Fruit fly (Drosophila melanogaster) whole organism, embryonic: ENCODE results near the gene Pa1.

Experiments
- run ChIP-seq: fragments of 200-800 bp; sonication (Bioruptor generic); optimal IDR thresholded peaks from 3 replicates; lab custom pipeline; 2018; ENCODE audit warnings: missing biosample characterization, mild to moderate bottlenecking, missing genetic modification characterization
- tna ChIP-seq: fragments of 200-800 bp; sonication (Bioruptor generic); IDR thresholded peaks from 2 replicates; pipeline ENCODE4 v1.3.6; 2022; ENCODE audit warnings: missing biosample characterization, missing genetic modification characterization; ENCODE audit not compliant: partially characterized antibody

DNA sequence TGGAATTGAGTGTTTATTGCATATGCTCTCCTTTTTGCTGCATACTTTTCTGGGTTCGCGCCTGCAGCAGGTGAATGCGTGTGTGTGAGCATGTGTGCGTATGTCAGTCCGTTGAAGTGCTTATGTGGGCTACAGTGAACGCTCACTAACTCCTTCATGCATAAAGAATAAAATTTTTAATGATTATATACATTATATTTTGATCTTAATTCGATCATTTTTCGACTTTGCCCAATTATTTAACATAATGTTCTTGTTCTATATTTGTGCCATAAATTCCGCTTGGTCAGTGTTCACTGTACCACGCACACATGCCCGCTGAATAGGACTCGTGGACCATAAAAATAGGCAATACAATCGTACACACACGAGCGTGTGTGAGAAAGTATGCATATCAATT lies 11.8 kb downstream of the Pa1 start:
- no peak for TF ChIP-seq tna (GFP tag; lab: Robert Waterston, UW)
- no peak for TF ChIP-seq run (tag; lab: Kevin White, UChicago)
